Fruit fly (Drosophila melanogaster) whole organism, adult: ENCODE data around the gene GABA-B-R1.

Source experiments
- CG11617 ChIP-seq: fragments of 200-800 bp; sonication (Bioruptor generic); optimal IDR thresholded peaks from 2 replicates; lab custom pipeline; 2017; ENCODE audit warnings: mild to moderate bottlenecking, missing biosample characterization, missing genetic modification reagents, missing genetic modification characterization
- CG12768 ChIP-seq: fragments of 200-800 bp; sonication (Bioruptor generic); optimal IDR thresholded peaks from 2 replicates; lab custom pipeline; 2017; ENCODE audit warnings: missing biosample characterization, missing genetic modification characterization, mild to moderate bottlenecking, moderate library complexity, missing genetic modification reagents
- CG14711 ChIP-seq: fragments of 200-800 bp; sonication (Bioruptor generic); optimal IDR thresholded peaks from 2 replicates; lab custom pipeline; 2018; ENCODE audit warnings: missing biosample characterization, mild to moderate bottlenecking, missing genetic modification characterization, moderate library complexity
- CG1620 ChIP-seq: fragments of 200-800 bp; sonication (Bioruptor generic); optimal IDR thresholded peaks from 2 replicates; lab custom pipeline; 2016; ENCODE audit warnings: missing biosample characterization, missing genetic modification characterization
- CG33017 ChIP-seq: fragments of 200-800 bp; sonication (Bioruptor generic); optimal IDR thresholded peaks from 2 replicates; lab custom pipeline; 2018; ENCODE audit warnings: missing biosample characterization, mild to moderate bottlenecking, missing genetic modification characterization, moderate library complexity
- CG5204 ChIP-seq: fragments of 200-800 bp; sonication (Bioruptor generic); optimal IDR thresholded peaks from 2 replicates; lab custom pipeline; 2016; ENCODE audit warnings: missing biosample characterization, missing genetic modification characterization
- CG7045 ChIP-seq: fragments of 200-800 bp; sonication (Bioruptor generic); optimal IDR thresholded peaks from 2 replicates; lab custom pipeline; 2017; ENCODE audit warnings: missing biosample characterization, mild to moderate bottlenecking, missing genetic modification characterization
- CG7101 ChIP-seq: fragments of 200-800 bp; sonication (Bioruptor generic); optimal IDR thresholded peaks from 2 replicates; lab custom pipeline; 2018; ENCODE audit warnings: missing biosample characterization, mild to moderate bottlenecking, missing genetic modification characterization, moderate library complexity
- Clk ChIP-seq: fragments of 200-800 bp; sonication (Bioruptor generic); optimal IDR thresholded peaks from 2 replicates; lab custom pipeline; 2017; ENCODE audit warnings: missing biosample characterization, missing genetic modification characterization
- Crg-1 ChIP-seq: fragments of 200-800 bp; sonication (Bioruptor generic); optimal IDR thresholded peaks from 2 replicates; lab custom pipeline; 2016; ENCODE audit warnings: missing biosample characterization, missing genetic modification characterization
- Hr96 ChIP-seq: fragments of 200-800 bp; sonication (Bioruptor generic); optimal IDR thresholded peaks from 2 replicates; lab custom pipeline; 2016; ENCODE audit warnings: missing biosample characterization, missing genetic modification characterization
- Mnt ChIP-seq: fragments of 200-800 bp; sonication (Bioruptor generic); optimal IDR thresholded peaks from 2 replicates; lab custom pipeline; 2016; ENCODE audit warnings: missing biosample characterization, mild to moderate bottlenecking, missing genetic modification characterization
- bab1 ChIP-seq: fragments of 200-800 bp; sonication (Bioruptor generic); optimal IDR thresholded peaks from 3 replicates; lab custom pipeline; 2019; ENCODE audit warnings: missing biosample characterization, mild to moderate bottlenecking, missing genetic modification characterization, moderate library complexity
- cic ChIP-seq: fragments of 200-800 bp; sonication (Bioruptor generic); optimal IDR thresholded peaks from 2 replicates; lab custom pipeline; 2017; ENCODE audit warnings: missing biosample characterization, mild to moderate bottlenecking, missing genetic modification characterization, moderate library complexity
- cnc ChIP-seq, 2 experiments: fragments of >200 bp; optimal IDR thresholded peaks; 2 replicates each; lab custom pipeline; 2017
- kay ChIP-seq: fragments of 200-800 bp; sonication (Bioruptor generic); peaks from one replicate; lab custom pipeline; 2016; ENCODE audit warnings: missing biosample characterization, missing genetic modification characterization, borderline replicate concordance
- ovo ChIP-seq: fragments of 200-800 bp; sonication (Bioruptor generic); optimal IDR thresholded peaks from 2 replicates; lab custom pipeline; 2016; ENCODE audit warnings: missing biosample characterization, missing genetic modification characterization
- pad ChIP-seq: fragments of 200-800 bp; sonication (Bioruptor generic); optimal IDR thresholded peaks from 3 replicates; lab custom pipeline; 2017; ENCODE audit warnings: missing biosample characterization, missing genetic modification characterization, mild to moderate bottlenecking, moderate library complexity, missing genetic modification reagents
- tj ChIP-seq: fragments of 200-800 bp; sonication (Bioruptor generic); optimal IDR thresholded peaks from 3 replicates; lab custom pipeline; 2017; ENCODE audit warnings: missing biosample characterization, mild to moderate bottlenecking, missing genetic modification characterization, moderate library complexity
- toe ChIP-seq: fragments of 200-800 bp; sonication (Bioruptor generic); optimal IDR thresholded peaks from 2 replicates; lab custom pipeline; 2016; ENCODE audit warnings: missing biosample characterization, missing genetic modification characterization

The GABA-B-R1 gene

dm6 chr2L:15062095-15062494, 46.0 kb downstream of the GABA-B-R1 start:
- TF ChIP-seq tj (GFP tag; lab: Kevin White, UChicago) (no peak), CG14711 (tag; lab: Kevin White, UChicago) (peak; percentile 91), ovo (GFP tag; lab: Kevin White, UChicago) (peak; percentile 41), toe (no peak), CG12768 (GFP tag; lab: Kevin White, UChicago) (no peak), CG11617 (GFP tag; lab: Kevin White, UChicago) (no peak), pad (GFP tag; lab: Kevin White, UChicago) (peak; percentile 42)

DNA sequence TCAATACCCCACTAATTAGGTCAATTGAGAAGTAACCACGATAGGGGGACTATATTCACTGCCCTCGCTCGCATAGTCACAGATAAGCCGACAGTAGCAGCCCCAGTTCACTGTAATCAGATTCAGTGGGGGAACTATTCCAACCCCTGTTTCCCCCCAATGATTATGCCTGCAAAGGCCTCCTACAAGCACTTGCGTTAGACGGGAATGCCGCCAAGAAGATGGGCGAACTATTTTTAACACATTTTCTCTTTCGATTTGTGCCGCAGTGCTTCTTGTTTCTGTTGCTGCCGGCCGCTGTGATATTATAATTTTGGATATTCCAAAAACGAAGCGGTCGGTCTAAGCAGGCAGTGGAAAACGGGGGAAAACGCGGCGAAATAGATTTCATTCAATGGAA, 49.5 kb downstream of the GABA-B-R1 start:
- TF ChIP-seq ovo (GFP tag; lab: Kevin White, UChicago): no peak
- peak in 1 of 2 experiments; percentile 26 for TF ChIP-seq cnc (optimal IDR thresholded peaks at IDR 0.05; lab: Kevin White, UChicago)

dm6 chr2L:15066141-15066540, 50.0 kb downstream of the GABA-B-R1 start:
- TF ChIP-seq CG1620 (GFP tag; lab: Kevin White, UChicago) (no peak), kay (GFP tag; lab: Kevin White, UChicago) (no peak), pad (GFP tag; lab: Kevin White, UChicago) (no peak), bab1 (GFP tag; lab: Kevin White, UChicago) (no peak), CG7045 (no peak), ovo (GFP tag; lab: Kevin White, UChicago) (no peak), cnc (optimal IDR thresholded peaks at IDR 0.05; lab: Kevin White, UChicago) (no peak), CG11617 (GFP tag; lab: Kevin White, UChicago) (no peak), CG12768 (GFP tag; lab: Kevin White, UChicago) (no peak), toe (no peak), Hr96 (GFP tag; lab: Kevin White, UChicago) (no peak), CG33017 (tag; lab: Kevin White, UChicago) (no peak), CG7101 (tag; lab: Kevin White, UChicago) (no peak), CG14711 (tag; lab: Kevin White, UChicago) (no peak)

- TF ChIP-seq CG12768 (GFP tag; lab: Kevin White, UChicago) (no peak), CG11617 (GFP tag; lab: Kevin White, UChicago) (no peak), Mnt (GFP tag; lab: Kevin White, UChicago) (peak; percentile 100), Crg-1 (GFP tag; lab: Kevin White, UChicago) (peak; percentile 67), ovo (GFP tag; lab: Kevin White, UChicago) (peak; percentile 18), Clk (GFP tag; lab: Kevin White, UChicago) (peak; percentile 75), cnc (optimal IDR thresholded peaks at IDR 0.05; lab: Kevin White, UChicago) (no peak), CG5204 (GFP tag; lab: Kevin White, UChicago) (no peak), pad (GFP tag; lab: Kevin White, UChicago) (peak; percentile 42), tj (GFP tag; lab: Kevin White, UChicago) (peak; percentile 77), toe (peak; percentile 30), Hr96 (GFP tag; lab: Kevin White, UChicago) (no peak), CG14711 (tag; lab: Kevin White, UChicago) (peak; percentile 60), CG33017 (tag; lab: Kevin White, UChicago) (no peak), kay (GFP tag; lab: Kevin White, UChicago) (no peak), CG7101 (tag; lab: Kevin White, UChicago) (peak; percentile 54), CG7045 (peak; percentile 38), cic (GFP tag; lab: Kevin White, UChicago) (peak; percentile 92), CG1620 (GFP tag; lab: Kevin White, UChicago) (peak; percentile 60), bab1 (GFP tag; lab: Kevin White, UChicago) (peak; percentile 61)
Measured at dm6 chr2L:15067832-15068231, 51.7 kb downstream of the GABA-B-R1 start.

- TF ChIP-seq cic (GFP tag; lab: Kevin White, UChicago) (no peak), tj (GFP tag; lab: Kevin White, UChicago) (no peak), bab1 (GFP tag; lab: Kevin White, UChicago) (no peak)
Measured at dm6 chr2L:15070216-15070615, 54.1 kb downstream of the GABA-B-R1 start, which contains the start of gene vig. vig (minus strand) TSS chr2L:15070316.

DNA sequence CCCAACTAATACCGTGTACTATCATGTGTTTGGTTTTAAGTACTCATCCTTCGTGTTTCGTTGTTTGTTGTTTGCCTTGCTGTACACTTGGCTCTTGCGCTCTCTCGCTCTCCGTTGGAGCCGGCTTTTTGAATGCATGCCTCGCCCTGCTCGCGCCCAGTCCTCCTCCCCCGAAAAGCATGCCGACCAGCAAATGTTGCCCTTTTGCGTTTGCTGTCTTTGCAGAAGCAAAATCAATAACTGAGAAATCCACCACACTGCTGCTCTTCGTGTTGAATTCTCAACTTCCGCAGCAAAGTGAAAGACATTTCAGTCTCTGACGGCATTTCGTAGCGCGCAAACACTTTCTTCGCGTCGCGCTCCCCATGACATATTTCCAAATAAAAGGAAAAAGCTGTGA, 58.3 kb downstream of the GABA-B-R1 start, which contains the start of gene wwk:
Gene wwk (plus strand): TSS at position 312 of the 400 bp plus-strand sequence.
- no peak for TF ChIP-seq Hr96 (GFP tag; lab: Kevin White, UChicago)
- TF ChIP-seq CG14711 (tag; lab: Kevin White, UChicago): no peak
- no peak for TF ChIP-seq CG5204 (GFP tag; lab: Kevin White, UChicago)
- TF ChIP-seq tj (GFP tag; lab: Kevin White, UChicago): no peak
- no peak for TF ChIP-seq CG33017 (tag; lab: Kevin White, UChicago)
- no peak for TF ChIP-seq Crg-1 (GFP tag; lab: Kevin White, UChicago)
- TF ChIP-seq CG7101 (tag; lab: Kevin White, UChicago): no peak
- TF ChIP-seq bab1 (GFP tag; lab: Kevin White, UChicago): no peak
- no peak for TF ChIP-seq toe
- TF ChIP-seq cnc (optimal IDR thresholded peaks at IDR 0.05; lab: Kevin White, UChicago): no peak
- no peak for TF ChIP-seq Clk (GFP tag; lab: Kevin White, UChicago)
- TF ChIP-seq ovo (GFP tag; lab: Kevin White, UChicago): no peak
- TF ChIP-seq kay (GFP tag; lab: Kevin White, UChicago): no peak
- TF ChIP-seq CG11617 (GFP tag; lab: Kevin White, UChicago): no peak
- no peak for TF ChIP-seq CG7045
- TF ChIP-seq pad (GFP tag; lab: Kevin White, UChicago): no peak
- no peak for TF ChIP-seq Mnt (GFP tag; lab: Kevin White, UChicago)
- no peak for TF ChIP-seq CG12768 (GFP tag; lab: Kevin White, UChicago)
